Fruit fly (Drosophila melanogaster) whole organism, embryonic: ENCODE data around the gene CG9673.

Experiments
- Bdp1 ChIP-seq: fragments of 200-800 bp; sonication (Bioruptor generic); optimal IDR thresholded peaks from 3 replicates; lab custom pipeline; 2016; ENCODE audit warnings: missing biosample characterization, missing genetic modification characterization
- CG10209 ChIP-seq: fragments of 200-800 bp; sonication (Bioruptor generic); optimal IDR thresholded peaks from 3 replicates; lab custom pipeline; 2017; ENCODE audit warnings: missing biosample characterization, mild to moderate bottlenecking, missing genetic modification characterization, missing genetic modification reagents
- CG10462 ChIP-seq: fragments of 200-800 bp; sonication (Bioruptor generic); optimal IDR thresholded peaks from 2 replicates; lab custom pipeline; 2016; ENCODE audit warnings: missing biosample characterization, missing genetic modification characterization
- CG10565 ChIP-seq: fragments of 200-800 bp; sonication (Bioruptor generic); optimal IDR thresholded peaks from 3 replicates; lab custom pipeline; 2016; ENCODE audit warnings: missing biosample characterization, mild to moderate bottlenecking, missing genetic modification characterization
- CG11456 ChIP-seq: fragments of 200-800 bp; sonication (Bioruptor generic); IDR thresholded peaks from 3 replicates; pipeline ENCODE4 v1.3.6; 2022; ENCODE audit warnings: missing biosample characterization, missing genetic modification characterization
- CG11504 ChIP-seq: fragments of 200-800 bp; sonication (Bioruptor generic); optimal IDR thresholded peaks from 3 replicates; lab custom pipeline; 2019; ENCODE audit warnings: missing biosample characterization, mild to moderate bottlenecking, missing genetic modification characterization, moderate library complexity
- CG11695 ChIP-seq: fragments of 200-800 bp; sonication (Bioruptor generic); IDR thresholded peaks from 3 replicates; pipeline ENCODE4 v1.3.6; 2022; ENCODE audit warnings: missing biosample characterization, missing genetic modification characterization
- CG12391 ChIP-seq: fragments of 200-800 bp; sonication (Bioruptor generic); optimal IDR thresholded peaks from 3 replicates; lab custom pipeline; 2018; ENCODE audit warnings: missing biosample characterization, mild to moderate bottlenecking, missing genetic modification characterization, moderate library complexity
- CG13624 ChIP-seq: fragments of 200-800 bp; sonication (Bioruptor generic); optimal IDR thresholded peaks from 2 replicates; lab custom pipeline; 2016; ENCODE audit warnings: missing biosample characterization, missing genetic modification characterization
- CG13894 ChIP-seq: fragments of 200-800 bp; sonication (Bioruptor generic); optimal IDR thresholded peaks from 3 replicates; lab custom pipeline; 2018; ENCODE audit warnings: missing biosample characterization, mild to moderate bottlenecking, missing genetic modification characterization, moderate library complexity
- CG14441 ChIP-seq: fragments of 200-800 bp; sonication (Bioruptor generic); IDR thresholded peaks from 2 replicates; pipeline ENCODE4 v1.3.6; 2022; ENCODE audit warnings: missing biosample characterization, missing genetic modification characterization
- CG15514 ChIP-seq: fragments of 200-800 bp; sonication (Bioruptor generic); optimal IDR thresholded peaks from 3 replicates; lab custom pipeline; 2017; ENCODE audit warnings: missing biosample characterization, missing genetic modification characterization, mild to moderate bottlenecking, moderate library complexity, missing genetic modification reagents
- CG16813 ChIP-seq: fragments of 200-800 bp; sonication (Bioruptor generic); IDR thresholded peaks from 3 replicates; pipeline ENCODE4 v1.3.6; 2022; ENCODE audit warnings: missing biosample characterization, missing genetic modification characterization; ENCODE audit not compliant: partially characterized antibody
- CG17186 ChIP-seq: fragments of 200-800 bp; sonication (Bioruptor generic); optimal IDR thresholded peaks from 3 replicates; lab custom pipeline; 2017; ENCODE audit warnings: missing biosample characterization, missing genetic modification reagents, missing genetic modification characterization
- CG17802 ChIP-seq: fragments of 200-800 bp; sonication (Bioruptor generic); optimal IDR thresholded peaks from 2 replicates; lab custom pipeline; 2018; ENCODE audit warnings: missing biosample characterization, mild to moderate bottlenecking, missing genetic modification characterization, moderate library complexity
- CG18599 ChIP-seq: fragments of 200-800 bp; sonication (Bioruptor generic); optimal IDR thresholded peaks from 3 replicates; lab custom pipeline; 2017; ENCODE audit warnings: missing biosample characterization, missing genetic modification characterization, mild to moderate bottlenecking, moderate library complexity, missing genetic modification reagents
- CG2889 ChIP-seq: fragments of 200-800 bp; sonication (Bioruptor generic); IDR thresholded peaks from 3 replicates; pipeline ENCODE4 v1.3.6; 2022; ENCODE audit warnings: missing biosample characterization, missing genetic modification characterization
- CG3065 ChIP-seq: fragments of 200-800 bp; sonication (Bioruptor generic); optimal IDR thresholded peaks from 2 replicates; lab custom pipeline; 2016; ENCODE audit warnings: missing biosample characterization, missing genetic modification characterization
- CG3281 ChIP-seq: fragments of 200-800 bp; sonication (Bioruptor generic); optimal IDR thresholded peaks from 3 replicates; lab custom pipeline; 2017; ENCODE audit warnings: missing biosample characterization, mild to moderate bottlenecking, missing genetic modification characterization
- CG5180 ChIP-seq: fragments of 200-800 bp; sonication (Bioruptor generic); optimal IDR thresholded peaks from 3 replicates; lab custom pipeline; 2017; ENCODE audit warnings: missing biosample characterization, missing genetic modification characterization, mild to moderate bottlenecking, moderate library complexity, missing genetic modification reagents
- CG5245 ChIP-seq: fragments of 200-800 bp; sonication (Bioruptor generic); optimal IDR thresholded peaks from 3 replicates; lab custom pipeline; 2016; ENCODE audit warnings: missing biosample characterization, missing genetic modification characterization
- CG6654 ChIP-seq: fragments of 200-800 bp; sonication (Bioruptor generic); optimal IDR thresholded peaks from 2 replicates; lab custom pipeline; 2017; ENCODE audit warnings: missing biosample characterization, mild to moderate bottlenecking, missing genetic modification characterization
- CG6813 ChIP-seq: fragments of 200-800 bp; sonication (Bioruptor generic); optimal IDR thresholded peaks from 2 replicates; lab custom pipeline; 2017; ENCODE audit warnings: missing biosample characterization, missing genetic modification characterization, mild to moderate bottlenecking, moderate library complexity, missing genetic modification reagents
- CG7372 ChIP-seq: fragments of 200-800 bp; sonication (Bioruptor generic); IDR thresholded peaks from 2 replicates; pipeline ENCODE4 v1.3.6; 2022; ENCODE audit warnings: missing biosample characterization, missing genetic modification characterization
- CG7839 ChIP-seq: fragments of 200-800 bp; sonication (Bioruptor generic); optimal IDR thresholded peaks from 3 replicates; lab custom pipeline; 2018; ENCODE audit warnings: missing biosample characterization, mild to moderate bottlenecking, missing genetic modification characterization, moderate library complexity
- CG8765 ChIP-seq: fragments of 200-800 bp; sonication (Bioruptor generic); IDR thresholded peaks from 2 replicates; pipeline ENCODE4 v1.3.6; 2022; ENCODE audit warnings: missing biosample characterization, missing genetic modification characterization
- CG9932 ChIP-seq: fragments of 200-800 bp; sonication (Bioruptor generic); IDR thresholded peaks from 2 replicates; pipeline ENCODE4 v1.3.6; 2022; ENCODE audit warnings: missing biosample characterization, missing genetic modification characterization
- Deaf1 ChIP-seq: fragments of 200-800 bp; optimal IDR thresholded peaks from 3 replicates; lab custom pipeline; 2019; ENCODE audit warnings: missing biosample characterization, mild to moderate bottlenecking, missing genetic modification characterization, moderate library complexity
- Dfd ChIP-seq, 2 experiments: fragments of >200 bp; optimal IDR thresholded peaks; 2 replicates each; lab custom pipeline; 2017; ENCODE audit warnings: missing biosample characterization in 2 of 2, missing genetic modification characterization in 2 of 2
- Fer1 ChIP-seq: fragments of 200-800 bp; sonication (Bioruptor generic); optimal IDR thresholded peaks from 2 replicates; lab custom pipeline; 2017; ENCODE audit warnings: missing biosample characterization, mild to moderate bottlenecking, missing genetic modification characterization
- Fer3 ChIP-seq: fragments of 200-800 bp; sonication (Bioruptor generic); optimal IDR thresholded peaks from 2 replicates; lab custom pipeline; 2018; ENCODE audit warnings: missing biosample characterization, mild to moderate bottlenecking, missing genetic modification characterization, moderate library complexity
- HHEX ChIP-seq: fragments of 200-800 bp; sonication (Bioruptor generic); optimal IDR thresholded peaks from 3 replicates; lab custom pipeline; 2017; ENCODE audit warnings: missing biosample characterization, mild to moderate bottlenecking, missing genetic modification characterization, missing genetic modification reagents
- HLH3B ChIP-seq: fragments of 200-800 bp; sonication (Bioruptor generic); IDR thresholded peaks from 2 replicates; pipeline ENCODE4 v1.3.6; 2022; ENCODE audit warnings: missing biosample characterization, missing genetic modification characterization
- Hand ChIP-seq: fragments of 200-800 bp; sonication (Bioruptor generic); optimal IDR thresholded peaks from 2 replicates; lab custom pipeline; 2017; ENCODE audit warnings: mild to moderate bottlenecking, missing biosample characterization, missing genetic modification reagents, missing genetic modification characterization
- Sox102F ChIP-seq: fragments of 200-800 bp; sonication (Bioruptor generic); optimal IDR thresholded peaks from 2 replicates; lab custom pipeline; 2018; ENCODE audit warnings: missing biosample characterization, mild to moderate bottlenecking, missing genetic modification characterization, moderate library complexity
- Ssrp ChIP-seq: fragments of 200-800 bp; sonication (Bioruptor generic); optimal IDR thresholded peaks from 2 replicates; lab custom pipeline; 2018; ENCODE audit warnings: missing biosample characterization, mild to moderate bottlenecking, missing genetic modification characterization, moderate library complexity
- chif ChIP-seq, 2 experiments: fragments of 200-800 bp; sonication (Bioruptor generic); optimal IDR thresholded peaks; 3 replicates each; lab custom pipeline; 2016; ENCODE audit warnings: missing biosample characterization in 2 of 2, missing genetic modification characterization in 2 of 2
- croc ChIP-seq: fragments of 200-800 bp; sonication (Bioruptor generic); conservative IDR thresholded peaks from 3 replicates; pipeline ENCODE4 v1.3.6; 2022; ENCODE audit warnings: missing biosample characterization, missing genetic modification characterization
- disco-r ChIP-seq: fragments of 200-800 bp; sonication (Bioruptor generic); optimal IDR thresholded peaks from 2 replicates; lab custom pipeline; 2016; ENCODE audit warnings: missing biosample characterization, missing genetic modification characterization
- exex ChIP-seq: fragments of 200-800 bp; sonication (Bioruptor generic); optimal IDR thresholded peaks from 4 replicates; lab custom pipeline; 2018; ENCODE audit warnings: missing biosample characterization, mild to moderate bottlenecking, missing genetic modification characterization, moderate library complexity
- gsb-n ChIP-seq: fragments of 200-800 bp; sonication (Bioruptor generic); optimal IDR thresholded peaks from 3 replicates; lab custom pipeline; 2018; ENCODE audit warnings: missing biosample characterization, mild to moderate bottlenecking, missing genetic modification characterization
- hb ChIP-seq: fragments of 200-800 bp; sonication (Bioruptor generic); IDR thresholded peaks from 3 replicates; pipeline ENCODE4 v1.3.6; 2022; ENCODE audit warnings: missing biosample characterization, missing genetic modification characterization; ENCODE audit not compliant: partially characterized antibody
- lilli ChIP-seq: fragments of 200-800 bp; sonication (Bioruptor generic); optimal IDR thresholded peaks from 3 replicates; lab custom pipeline; 2016; ENCODE audit warnings: missing biosample characterization, missing genetic modification characterization
- maf-S ChIP-seq: fragments of 200-800 bp; sonication (Bioruptor generic); optimal IDR thresholded peaks from 2 replicates; lab custom pipeline; 2016; ENCODE audit warnings: missing biosample characterization, missing genetic modification characterization
- mirr ChIP-seq: fragments of 200-800 bp; sonication (Bioruptor generic); optimal IDR thresholded peaks from 3 replicates; lab custom pipeline; 2018; ENCODE audit warnings: missing biosample characterization, mild to moderate bottlenecking, missing genetic modification characterization
- nau ChIP-seq: fragments of 200-800 bp; sonication (Bioruptor generic); optimal IDR thresholded peaks from 3 replicates; lab custom pipeline; 2017; ENCODE audit warnings: missing biosample characterization, mild to moderate bottlenecking, missing genetic modification characterization, missing genetic modification reagents
- nerfin-2 ChIP-seq: fragments of 200-800 bp; sonication (Bioruptor generic); IDR thresholded peaks from 2 replicates; pipeline ENCODE4 v1.3.6; 2022; ENCODE audit warnings: missing biosample characterization, missing genetic modification characterization; ENCODE audit not compliant: partially characterized antibody
- run ChIP-seq: fragments of 200-800 bp; sonication (Bioruptor generic); optimal IDR thresholded peaks from 3 replicates; lab custom pipeline; 2018; ENCODE audit warnings: missing biosample characterization, mild to moderate bottlenecking, missing genetic modification characterization
- shn ChIP-seq: fragments of 200-800 bp; sonication (Bioruptor generic); optimal IDR thresholded peaks from 3 replicates; lab custom pipeline; 2016; ENCODE audit warnings: missing biosample characterization, missing genetic modification characterization
- sim ChIP-seq: fragments of 200-800 bp; sonication (Bioruptor generic); IDR thresholded peaks from 2 replicates; pipeline ENCODE4 v1.3.6; 2022; ENCODE audit warnings: missing biosample characterization, missing genetic modification characterization

Gene CG9673

DNA sequence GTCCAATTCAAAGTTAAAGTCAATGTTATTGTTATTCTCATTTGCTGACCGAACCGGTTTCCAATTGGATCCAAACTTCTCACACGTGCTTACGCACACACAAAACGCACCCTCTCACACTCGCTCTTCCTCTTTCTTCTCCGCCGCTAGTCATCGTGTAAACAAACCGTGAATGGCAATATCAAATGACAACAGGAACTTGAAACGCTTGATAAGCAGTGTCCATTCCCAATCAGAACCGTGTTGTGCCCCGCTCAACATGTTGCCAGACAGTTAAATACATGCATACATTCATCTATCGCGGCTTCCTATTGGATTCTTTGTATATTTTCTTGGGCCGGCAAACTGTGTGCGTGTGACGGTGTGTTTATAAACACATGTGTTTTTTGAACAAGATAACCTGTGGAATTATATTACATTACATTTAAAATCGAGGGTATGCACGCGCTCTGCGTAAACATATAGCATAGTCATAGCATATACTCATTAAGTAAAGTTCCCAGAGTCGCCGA, 47.9 kb downstream of the CG9673 start (continued):
- TF ChIP-seq CG7372 (no peak), CG5180 (no peak), CG7839 (tag; lab: Kevin White, UChicago) (no peak), CG11695 (GFP tag; lab: Robert Waterston, UW) (no peak), HLH3B (GFP tag; lab: Robert Waterston, UW) (no peak; the same call in 1 of the 2 replicates), shn (GFP tag; lab: Kevin White, UChicago) (no peak), Fer3 (tag; lab: Kevin White, UChicago) (no peak), CG6813 (GFP tag; lab: Kevin White, UChicago) (peak; percentile 24), CG16813 (GFP tag; lab: Robert Waterston, UW) (no peak), disco-r (no peak), croc (GFP tag; lab: Robert Waterston, UW) (no peak), Fer1 (GFP tag; lab: Kevin White, UChicago) (peak; percentile 45), CG11504 (tag; lab: Kevin White, UChicago) (peak; percentile 99), CG13894 (tag; lab: Kevin White, UChicago) (peak; percentile 67), CG18599 (peak; percentile 40), CG13624 (GFP tag; lab: Kevin White, UChicago) (no peak), CG3065 (no peak), CG14441 (GFP tag; lab: Robert Waterston, UW) (no peak), CG8765 (no peak), maf-S (GFP tag; lab: Kevin White, UChicago) (no peak), Deaf1 (no peak), Sox102F (GFP tag; lab: Kevin White, UChicago) (no peak), hb (GFP tag; lab: Robert Waterston, UW) (no peak), exex (tag; lab: Kevin White, UChicago) (peak; percentile 74), mirr (GFP tag; lab: Kevin White, UChicago) (peak; percentile 86), CG5245 (GFP tag; lab: Kevin White, UChicago) (no peak), Ssrp (tag; lab: Kevin White, UChicago) (no peak), CG17802 (tag; lab: Kevin White, UChicago) (no peak), nau (no peak), CG10462 (no peak), chif (GFP tag; optimal IDR thresholded peaks at IDR 0.05; lab: Kevin White, UChicago) (no peak), HHEX (GFP tag; lab: Kevin White, UChicago) (no peak), CG10209 (GFP tag; lab: Kevin White, UChicago) (no peak), CG9932 (GFP tag; lab: Robert Waterston, UW) (no peak), sim (GFP tag; lab: Robert Waterston, UW) (no peak), Bdp1 (GFP tag; lab: Kevin White, UChicago) (no peak), CG3281 (GFP tag; lab: Kevin White, UChicago) (no peak), CG17186 (GFP tag; lab: Kevin White, UChicago) (no peak), CG6654 (GFP tag; lab: Kevin White, UChicago) (no peak), run (no peak), CG2889 (GFP tag; lab: Robert Waterston, UW) (no peak), Dfd (GFP tag; optimal IDR thresholded peaks at IDR 0.05; lab: Kevin White, UChicago) (no peak), nerfin-2 (GFP tag; lab: Robert Waterston, UW) (no peak), CG15514 (GFP tag; lab: Kevin White, UChicago) (peak; percentile 20), CG10565 (no peak), lilli (GFP tag; lab: Kevin White, UChicago) (no peak), Hand (peak; percentile 7), gsb-n (tag; lab: Kevin White, UChicago) (peak; percentile 35), CG12391 (tag; lab: Kevin White, UChicago) (no peak), CG11456 (GFP tag; lab: Robert Waterston, UW) (no peak)
